Worm (Caenorhabditis elegans) whole organism, young adult: ENCODE measurements around the gene T08B6.1.

Experiments used
- B0019.2 ChIP-seq: fragments of 200-800 bp; sonication (Bioruptor generic); conservative IDR thresholded peaks from 2 replicates; pipeline ENCODE4 v1.3.6; 2022; ENCODE audit warnings: missing genetic modification reagents, missing genetic modification characterization, missing compliant biosample characterization
- B0261.1 ChIP-seq: sonication (generic microtip); optimal IDR thresholded peaks from 2 replicates; lab custom pipeline; 2016; ENCODE audit warnings: mild to moderate bottlenecking, missing genetic modification characterization, moderate library complexity, missing compliant biosample characterization
- B0336.3 ChIP-seq: fragments of 200-800 bp; sonication (Bioruptor generic); IDR thresholded peaks from 2 replicates; pipeline ENCODE4 v1.3.6; 2022; ENCODE audit warnings: missing genetic modification characterization, missing compliant biosample characterization
- C06A6.2 ChIP-seq: fragments of 200-800 bp; sonication (Bioruptor generic); conservative IDR thresholded peaks from 2 replicates; pipeline ENCODE4 v1.3.6; 2022; ENCODE audit warnings: missing genetic modification characterization, missing compliant biosample characterization
- D2030.7 ChIP-seq: fragments of 200-800 bp; sonication (Bioruptor generic); IDR thresholded peaks from 2 replicates; pipeline ENCODE4 v1.3.6; 2022; ENCODE audit warnings: missing genetic modification reagents, missing genetic modification characterization, missing compliant biosample characterization
- F10E7.11 ChIP-seq: sonication (generic microtip); optimal IDR thresholded peaks from 2 replicates; lab custom pipeline; 2017; ENCODE audit warnings: mild to moderate bottlenecking, missing genetic modification characterization, moderate library complexity, missing compliant biosample characterization
- F23B12.7 ChIP-seq: sonication (generic microtip); optimal IDR thresholded peaks from 2 replicates; lab custom pipeline; 2017; ENCODE audit warnings: missing genetic modification characterization, mild to moderate bottlenecking, missing compliant biosample characterization, antibody characterized with exemption, moderate library complexity; ENCODE audit not compliant: insufficient read depth
- F33H1.4 ChIP-seq: fragments of 200-800 bp; sonication (Bioruptor generic); IDR thresholded peaks from 2 replicates; pipeline ENCODE4 v1.3.6; 2022; ENCODE audit warnings: missing genetic modification reagents, missing genetic modification characterization, missing compliant biosample characterization
- T26A5.8 ChIP-seq: sonication (generic microtip); optimal IDR thresholded peaks from 2 replicates; lab custom pipeline; 2016; ENCODE audit warnings: missing genetic modification characterization, missing compliant biosample characterization
- Y53F4B.3 ChIP-seq: fragments of 200-800 bp; sonication (Bioruptor generic); IDR thresholded peaks from 2 replicates; pipeline ENCODE4 v1.3.6; 2022; ENCODE audit warnings: missing genetic modification reagents, missing genetic modification characterization, missing compliant biosample characterization
- Y53G8AR.9 ChIP-seq: fragments of 200-800 bp; sonication (Bioruptor generic); conservative IDR thresholded peaks from 2 replicates; pipeline ENCODE4 v1.3.6; 2022; ENCODE audit warnings: missing genetic modification reagents, missing genetic modification characterization, missing compliant biosample characterization
- Y95B8A.8 ChIP-seq: fragments of 200-800 bp; sonication (Bioruptor generic); IDR thresholded peaks from 2 replicates; pipeline ENCODE4 v1.3.6; 2022; ENCODE audit warnings: missing genetic modification reagents, missing genetic modification characterization, missing compliant biosample characterization
- athp-1 ChIP-seq: sonication (generic microtip); optimal IDR thresholded peaks from 2 replicates; lab custom pipeline; 2017; ENCODE audit warnings: mild to moderate bottlenecking, missing genetic modification characterization, missing compliant biosample characterization
- attf-3 ChIP-seq: fragments of 200-800 bp; sonication (Bioruptor generic); conservative IDR thresholded peaks from 2 replicates; pipeline ENCODE4 v1.3.6; 2022; ENCODE audit warnings: missing genetic modification reagents, missing genetic modification characterization, missing compliant biosample characterization
- attf-5 ChIP-seq: fragments of 200-800 bp; sonication (Bioruptor generic); optimal IDR thresholded peaks from 2 replicates; lab custom pipeline; 2018; ENCODE audit warnings: mild to moderate bottlenecking, missing genetic modification characterization, missing compliant biosample characterization
- cebp-1 ChIP-seq, 2 experiments: fragments of 200-800 bp in 1 of 2; sonication (Bioruptor generic) in 1 of 2; sonication (generic microtip) in 1 of 2; IDR thresholded peaks in 1 of 2; optimal IDR thresholded peaks in 1 of 2; 2 replicates each; pipeline versions ENCODE4 v1.3.6 to Lab custom; 2017 to 2022; ENCODE audit warnings: missing compliant biosample characterization in 2 of 2, missing genetic modification characterization in 2 of 2, mild to moderate bottlenecking in 1 of 2, missing genetic modification reagents in 1 of 2, moderate library complexity in 1 of 2
- ceh-100 ChIP-seq: fragments of 200-800 bp; sonication (Bioruptor generic); IDR thresholded peaks from 2 replicates; pipeline ENCODE4 v1.3.6; 2022; ENCODE audit warnings: missing genetic modification reagents, missing genetic modification characterization, missing compliant biosample characterization
- ceh-40 ChIP-seq: fragments of 200-800 bp; sonication (Bioruptor generic); IDR thresholded peaks from 2 replicates; pipeline ENCODE4 v1.3.6; 2022; ENCODE audit warnings: missing genetic modification characterization, missing compliant biosample characterization
- ceh-91 ChIP-seq: fragments of 200-800 bp; sonication (Bioruptor generic); IDR thresholded peaks from 2 replicates; pipeline ENCODE4 v1.3.6; 2022; ENCODE audit warnings: missing genetic modification reagents, missing genetic modification characterization, missing compliant biosample characterization
- dpff-1 ChIP-seq: sonication (generic microtip); optimal IDR thresholded peaks from 2 replicates; lab custom pipeline; 2017; ENCODE audit warnings: mild to moderate bottlenecking, missing genetic modification characterization, missing compliant biosample characterization
- egl-44 ChIP-seq: fragments of 200-800 bp; sonication (Bioruptor generic); IDR thresholded peaks from 2 replicates; pipeline ENCODE4 v1.3.6; 2022; ENCODE audit warnings: missing genetic modification reagents, missing genetic modification characterization, missing compliant biosample characterization
- egrh-3 ChIP-seq: fragments of 200-800 bp; sonication (Bioruptor generic); IDR thresholded peaks from 2 replicates; pipeline ENCODE4 v1.3.6; 2022; ENCODE audit warnings: missing genetic modification reagents, missing genetic modification characterization, missing compliant biosample characterization
- hlh-26 ChIP-seq: fragments of 200-800 bp; sonication (Bioruptor generic); conservative IDR thresholded peaks from 2 replicates; pipeline ENCODE4 v1.3.6; 2022; ENCODE audit warnings: missing genetic modification reagents, missing genetic modification characterization, missing compliant biosample characterization
- hsf-1 ChIP-seq: fragments of 200-800 bp; sonication (Bioruptor generic); IDR thresholded peaks from 2 replicates; pipeline ENCODE4 v1.3.6; 2022; ENCODE audit warnings: missing genetic modification reagents, missing genetic modification characterization, missing compliant biosample characterization
- lag-1 ChIP-seq: fragments of 200-800 bp; sonication (Bioruptor generic); IDR thresholded peaks from 2 replicates; pipeline ENCODE4 v1.3.6; 2022; ENCODE audit warnings: missing genetic modification reagents, missing genetic modification characterization, missing compliant biosample characterization
- let-526 ChIP-seq: fragments of 200-800 bp; sonication (Bioruptor generic); IDR thresholded peaks from 2 replicates; pipeline ENCODE4 v1.3.6; 2022; ENCODE audit warnings: missing genetic modification reagents, missing genetic modification characterization, missing compliant biosample characterization
- lin-35 ChIP-seq, 3 experiments: fragments of 150-350 bp in 2 of 3; sonication (generic microtip) in 1 of 3; optimal IDR thresholded peaks; 2 replicates each; lab custom pipeline; 2014 to 2018; ENCODE audit warnings: missing biosample characterization in 3 of 3, missing genetic modification characterization in 3 of 3, missing genetic modification reagents in 3 of 3
- lin-40 ChIP-seq: sonication (generic microtip); optimal IDR thresholded peaks from 2 replicates; lab custom pipeline; 2016; ENCODE audit warnings: missing genetic modification characterization, mild to moderate bottlenecking, missing compliant biosample characterization, missing genotype, missing genetic modification reagents
- lsl-1 ChIP-seq: fragments of 200-800 bp; sonication (Bioruptor generic); optimal IDR thresholded peaks from 2 replicates; lab custom pipeline; 2018; ENCODE audit warnings: mild to moderate bottlenecking, missing genetic modification characterization, moderate library complexity, missing compliant biosample characterization
- madf-10 ChIP-seq: sonication (generic microtip); optimal IDR thresholded peaks from 2 replicates; lab custom pipeline; 2016; ENCODE audit warnings: mild to moderate bottlenecking, missing genetic modification characterization, missing compliant biosample characterization
- madf-3 ChIP-seq: fragments of 200-800 bp; sonication (Bioruptor generic); IDR thresholded peaks from 2 replicates; pipeline ENCODE4 v1.3.6; 2022; ENCODE audit warnings: missing genetic modification reagents, missing genetic modification characterization, missing compliant biosample characterization
- mcd-1 ChIP-seq: fragments of 200-800 bp; sonication (Bioruptor generic); IDR thresholded peaks from 2 replicates; pipeline ENCODE4 v1.3.6; 2022; ENCODE audit warnings: missing genetic modification reagents, missing genetic modification characterization, missing compliant biosample characterization
- nhr-27 ChIP-seq: fragments of 200-800 bp; sonication (Bioruptor generic); optimal IDR thresholded peaks from 2 replicates; lab custom pipeline; 2018; ENCODE audit warnings: mild to moderate bottlenecking, missing genetic modification characterization, moderate library complexity, missing compliant biosample characterization
- nhr-80 ChIP-seq: sonication (generic microtip); optimal IDR thresholded peaks from 2 replicates; lab custom pipeline; 2016; ENCODE audit warnings: missing genetic modification characterization, missing compliant biosample characterization
- nhr-90 ChIP-seq: sonication (generic microtip); optimal IDR thresholded peaks from 2 replicates; lab custom pipeline; 2016; ENCODE audit warnings: missing genotype, mild to moderate bottlenecking, missing genetic modification characterization, missing compliant biosample characterization
- pha-4 ChIP-seq: fragments of 150-350 bp; sonication (generic microtip); optimal IDR thresholded peaks from 2 replicates; lab custom pipeline; 2014; ENCODE audit warnings: missing biosample characterization, missing genetic modification reagents, missing genetic modification characterization
- rcor-1 ChIP-seq: fragments of 200-800 bp; sonication (Bioruptor generic); IDR thresholded peaks from 2 replicates; pipeline ENCODE4 v1.3.6; 2022; ENCODE audit warnings: missing genetic modification reagents, missing genetic modification characterization, missing compliant biosample characterization
- rec-8 ChIP-seq, 2 experiments: sonication (generic microtip); optimal IDR thresholded peaks; 2 replicates each; lab custom pipeline; 2016; ENCODE audit warnings: mild to moderate bottlenecking in 2 of 2, missing genetic modification characterization in 2 of 2, missing genetic modification reagents in 2 of 2, missing genotype in 2 of 2, missing biosample characterization in 1 of 2, missing compliant biosample characterization in 1 of 2, moderate library complexity in 1 of 2
- rpc-1 ChIP-seq, 2 experiments: fragments of 150-350 bp in 1 of 2; sonication (generic microtip) in 1 of 2; optimal IDR thresholded peaks; 2 replicates each; lab custom pipeline; 2014 to 2018; ENCODE audit warnings: missing biosample characterization in 1 of 2, missing genetic modification characterization in 1 of 2, missing genetic modification reagents in 1 of 2, missing genotype in 1 of 2
- sdz-38 ChIP-seq: sonication (generic microtip); optimal IDR thresholded peaks from 2 replicates; lab custom pipeline; 2016; ENCODE audit warnings: missing genotype, missing genetic modification characterization, missing compliant biosample characterization
- sea-2 ChIP-seq: fragments of 200-800 bp; sonication (Bioruptor generic); IDR thresholded peaks from 2 replicates; pipeline ENCODE4 v1.3.6; 2022; ENCODE audit warnings: missing genetic modification characterization, missing compliant biosample characterization
- snpc-1.3 ChIP-seq: sonication (generic microtip); optimal IDR thresholded peaks from 2 replicates; lab custom pipeline; 2017; ENCODE audit warnings: missing genetic modification characterization, mild to moderate bottlenecking, missing compliant biosample characterization, antibody characterized with exemption, moderate library complexity, missing genotype, missing genetic modification reagents; ENCODE audit not compliant: insufficient read depth
- snpc-3.4 ChIP-seq: sonication (generic microtip); optimal IDR thresholded peaks from 2 replicates; lab custom pipeline; 2017; ENCODE audit warnings: missing genetic modification characterization, mild to moderate bottlenecking, missing compliant biosample characterization, antibody characterized with exemption, moderate library complexity, missing genotype, missing genetic modification reagents
- sptf-2 ChIP-seq: fragments of 200-800 bp; sonication (Bioruptor generic); optimal IDR thresholded peaks from 2 replicates; lab custom pipeline; 2018; ENCODE audit warnings: mild to moderate bottlenecking, missing genetic modification characterization, missing compliant biosample characterization
- xnd-1 ChIP-seq: sonication (generic microtip); optimal IDR thresholded peaks from 2 replicates; lab custom pipeline; 2016; ENCODE audit warnings: missing genotype, missing genetic modification reagents, missing genetic modification characterization, missing compliant biosample characterization
- ztf-28 ChIP-seq: fragments of 200-800 bp; sonication (Bioruptor generic); IDR thresholded peaks from 2 replicates; pipeline ENCODE4 v1.3.6; 2022; ENCODE audit warnings: missing genetic modification reagents, missing genetic modification characterization, missing compliant biosample characterization
- ztf-3 ChIP-seq: fragments of 200-800 bp; sonication (Bioruptor generic); optimal IDR thresholded peaks from 2 replicates; lab custom pipeline; 2018; ENCODE audit warnings: mild to moderate bottlenecking, missing genetic modification characterization, missing compliant biosample characterization

Gene T08B6.1

ce11 chrIV:4930754-4931322, 43.7 kb upstream of the T08B6.1 start (continued):
- TF ChIP-seq B0261.1 (tag; lab: Kevin White, UChicago) (peak; percentile 61), ceh-40 (GFP tag; lab: Robert Waterston, UW) (peak; percentile 65; the same call in 1 of the 2 replicates), pha-4 (no peak), ztf-28 (GFP tag; lab: Robert Waterston, UW) (no peak), madf-3 (GFP tag; lab: Robert Waterston, UW) (no peak), hlh-26 (GFP tag; lab: Robert Waterston, UW) (no peak), lin-35 (GFP tag; optimal IDR thresholded peaks at IDR 0.05; lab: Kevin White, UChicago) (no peak), hsf-1 (GFP tag; lab: Robert Waterston, UW) (no peak; the same call in 1 of the 2 replicates), attf-3 (GFP tag; lab: Robert Waterston, UW) (no peak), xnd-1 (no peak), Y53G8AR.9 (no peak), rpc-1 (optimal IDR thresholded peaks at IDR 0.05; lab: Kevin White, UChicago) (peak; percentile 85), rpc-1 (tag; optimal IDR thresholded peaks at IDR 0.05; lab: Kevin White, UChicago) (peak; percentile 84), egl-44 (GFP tag; lab: Robert Waterston, UW) (peak; percentile 39; the same call in 1 of the 2 replicates), mcd-1 (no peak), snpc-3.4 (peak; percentile 90), dpff-1 (no peak), rec-8 (tag; optimal IDR thresholded peaks at IDR 0.05; lab: Kevin White, UChicago) (no peak), ceh-100 (GFP tag; lab: Robert Waterston, UW) (peak; percentile 46; the same call in 1 of the 2 replicates), sptf-2 (no peak), ztf-3 (no peak), F10E7.11 (tag; lab: Kevin White, UChicago) (no peak), madf-10 (tag; lab: Kevin White, UChicago) (peak; percentile 18), nhr-27 (tag; lab: Kevin White, UChicago) (no peak), T26A5.8 (tag; lab: Kevin White, UChicago) (no peak), D2030.7 (no peak; the same call in 1 of the 2 replicates), nhr-90 (peak; percentile 31), egrh-3 (GFP tag; lab: Robert Waterston, UW) (no peak), B0019.2 (GFP tag; lab: Robert Waterston, UW) (no peak), athp-1 (no peak), lin-40 (tag; lab: Kevin White, UChicago) (no peak), sea-2 (GFP tag; lab: Robert Waterston, UW) (no peak), F33H1.4 (GFP tag; lab: Robert Waterston, UW) (peak; percentile 46), F23B12.7 (no peak), lag-1 (GFP tag; lab: Robert Waterston, UW) (no peak), Y53F4B.3 (GFP tag; lab: Robert Waterston, UW) (no peak), let-526 (no peak), C06A6.2 (GFP tag; lab: Robert Waterston, UW) (no peak), snpc-1.3 (tag; lab: Kevin White, UChicago) (peak; percentile 59), lsl-1 (peak; percentile 34), attf-5 (no peak), ceh-91 (GFP tag; lab: Robert Waterston, UW) (no peak), nhr-80 (tag; lab: Kevin White, UChicago) (no peak), sdz-38 (no peak), Y95B8A.8 (no peak), rcor-1 (GFP tag; lab: Robert Waterston, UW) (no peak; the same call in none of the 2 replicates), B0336.3 (GFP tag; lab: Robert Waterston, UW) (no peak), cebp-1 (GFP tag; IDR thresholded peaks at IDR 0.05; lab: Robert Waterston, UW) (peak; percentile 44; the same call in 1 of the 2 replicates), cebp-1 (tag; optimal IDR thresholded peaks at IDR 0.05; lab: Kevin White, UChicago) (no peak)
